Worm (Caenorhabditis elegans): ENCODE measurements around the gene kbp-3.

kbp-3 gene

ce11 chrII:14404741-14405488 is 15.0 kb upstream of the kbp-3 start (continued):
- TF ChIP-seq ahr-1 (tag; optimal IDR thresholded peaks at IDR 0.05) (no peak), odd-2 (tag; optimal IDR thresholded peaks at IDR 0.05) (no peak), pat-9 (tag; optimal IDR thresholded peaks at IDR 0.05) (no peak), pag-3 (tag; optimal IDR thresholded peaks at IDR 0.05; ENCODE audit: borderline replicate concordance) (no peak), zip-5 (tag; optimal IDR thresholded peaks at IDR 0.05) (no peak), ceh-45 (GFP tag; IDR thresholded peaks at IDR 0.05) (no peak), pros-1 (tag; optimal IDR thresholded peaks at IDR 0.05) (peak; percentile 84), K09A11.1 (tag; optimal IDR thresholded peaks at IDR 0.05; ENCODE audit: insufficient read depth) (no peak), tbx-7 (tag; optimal IDR thresholded peaks at IDR 0.05) (peak; percentile 8), ceh-48 (tag; optimal IDR thresholded peaks at IDR 0.05) (no peak), ceh-9 (tag; optimal IDR thresholded peaks at IDR 0.05) (no peak), sox-4 (tag; optimal IDR thresholded peaks at IDR 0.05) (no peak), lin-11 (tag; optimal IDR thresholded peaks at IDR 0.05) (no peak), fax-1 (tag; optimal IDR thresholded peaks at IDR 0.05) (no peak), C38D4.7 (GFP tag; optimal IDR thresholded peaks at IDR 0.05) (no peak), ztf-16 (tag; optimal IDR thresholded peaks at IDR 0.05) (no peak), ref-2 (tag; optimal IDR thresholded peaks at IDR 0.05) (peak; percentile 93)

ce11 chrII:14404266-14404665 is 14.4 kb upstream of the kbp-3 start:
- no peak for TF ChIP-seq dmd-4 (tag; optimal IDR thresholded peaks at IDR 0.05; ENCODE audit: borderline replicate concordance)
- TF ChIP-seq mec-3 (tag; optimal IDR thresholded peaks at IDR 0.05; ENCODE audit: borderline replicate concordance) = no peak
- peak; percentile 44 for TF ChIP-seq hlh-30 (tag; optimal IDR thresholded peaks at IDR 0.05; ENCODE audit: insufficient read depth)
- TF ChIP-seq elt-4 (tag; optimal IDR thresholded peaks at IDR 0.05) = no peak
- TF ChIP-seq Y22D7AL.16 (tag; optimal IDR thresholded peaks at IDR 0.05) = no peak
- TF ChIP-seq ama-1 (optimal IDR thresholded peaks at IDR 0.05) = peak; percentile 29
- TF ChIP-seq nfya-1 (tag; optimal IDR thresholded peaks at IDR 0.05) = no peak
- peak; percentile 13 for TF ChIP-seq pax-1 (tag; optimal IDR thresholded peaks at IDR 0.05)
- TF ChIP-seq K09A11.1 (tag; optimal IDR thresholded peaks at IDR 0.05; ENCODE audit: insufficient read depth) = no peak
- TF ChIP-seq ceh-6 (GFP tag; optimal IDR thresholded peaks at IDR 0.05) = no peak

ce11 chrII:14401098-14401497 is 11.2 kb upstream of the kbp-3 start:
- no peak for TF ChIP-seq dmd-4 (tag; optimal IDR thresholded peaks at IDR 0.05; ENCODE audit: borderline replicate concordance)
- TF ChIP-seq hlh-15 (tag; optimal IDR thresholded peaks at IDR 0.05) = no peak
- TF ChIP-seq ceh-31 (tag; optimal IDR thresholded peaks at IDR 0.05) = no peak
- TF ChIP-seq hlh-30 (tag; optimal IDR thresholded peaks at IDR 0.05; ENCODE audit: insufficient read depth) = no peak
- TF ChIP-seq ceh-9 (tag; optimal IDR thresholded peaks at IDR 0.05) = no peak
- no peak for TF ChIP-seq fkh-6 (tag; optimal IDR thresholded peaks at IDR 0.05)
- TF ChIP-seq ceh-34 (tag; optimal IDR thresholded peaks at IDR 0.05) = no peak
- no peak for TF ChIP-seq ttx-3 (tag; optimal IDR thresholded peaks at IDR 0.05)
- no peak for TF ChIP-seq ets-4 (tag; optimal IDR thresholded peaks at IDR 0.05)
- TF ChIP-seq hlh-13 (GFP tag; optimal IDR thresholded peaks at IDR 0.05) = no peak
- TF ChIP-seq K02D7.2 (tag; optimal IDR thresholded peaks at IDR 0.05) = no peak
- TF ChIP-seq nhr-11 (tag; optimal IDR thresholded peaks at IDR 0.05) = no peak
- TF ChIP-seq mec-3 (tag; optimal IDR thresholded peaks at IDR 0.05; ENCODE audit: borderline replicate concordance) = no peak
- TF ChIP-seq K09A11.1 (tag; optimal IDR thresholded peaks at IDR 0.05; ENCODE audit: insufficient read depth) = no peak
- TF ChIP-seq C08G9.2 (tag; optimal IDR thresholded peaks at IDR 0.05) = no peak
- TF ChIP-seq hlh-6 (tag; optimal IDR thresholded peaks at IDR 0.05) = no peak
